Worm (Caenorhabditis elegans) whole organism, midembryonic: ENCODE data around the gene jip-1.

Experiments
- T22C8.4 ChIP-seq: fragments of 200-800 bp; sonication (Bioruptor generic); IDR thresholded peaks from 2 replicates; pipeline ENCODE4 v1.3.6; 2022; ENCODE audit warnings: missing genetic modification characterization, missing compliant biosample characterization
- cog-1 ChIP-seq: sonication (generic microtip); optimal IDR thresholded peaks from 2 replicates; lab custom pipeline; 2016; ENCODE audit warnings: missing genetic modification characterization, missing compliant biosample characterization
- flt-1 ChIP-seq: fragments of 200-800 bp; sonication (Bioruptor generic); IDR thresholded peaks from 2 replicates; pipeline ENCODE4 v1.3.6; 2022; ENCODE audit warnings: missing genetic modification characterization, missing compliant biosample characterization
- klf-2 ChIP-seq: fragments of 200-800 bp; sonication (Bioruptor generic); conservative IDR thresholded peaks from 2 replicates; pipeline ENCODE4 v1.3.6; 2022; ENCODE audit warnings: missing genetic modification reagents, missing genetic modification characterization, missing compliant biosample characterization
- med-1 ChIP-seq: sonication (generic microtip); optimal IDR thresholded peaks from 2 replicates; lab custom pipeline; 2017; ENCODE audit warnings: missing genetic modification characterization, mild to moderate bottlenecking, missing compliant biosample characterization, antibody characterized with exemption, missing genetic modification reagents; ENCODE audit not compliant: insufficient read depth
- ref-1 ChIP-seq: fragments of 200-800 bp; sonication (Bioruptor generic); conservative IDR thresholded peaks from 2 replicates; pipeline ENCODE4 v1.3.6; 2022; ENCODE audit warnings: missing genetic modification reagents, missing genetic modification characterization, missing compliant biosample characterization
- tab-1 ChIP-seq: fragments of 200-800 bp; sonication (Bioruptor generic); IDR thresholded peaks from 2 replicates; pipeline ENCODE4 v1.3.6; 2022; ENCODE audit warnings: missing genetic modification characterization, missing compliant biosample characterization
- ztf-23 ChIP-seq: fragments of 200-800 bp; sonication (Bioruptor generic); IDR thresholded peaks from 2 replicates; pipeline ENCODE4 v1.3.6; 2022; ENCODE audit warnings: missing genetic modification reagents, missing genetic modification characterization, missing compliant biosample characterization
- ztf-29 ChIP-seq: fragments of 200-800 bp; sonication (Bioruptor generic); IDR thresholded peaks from 2 replicates; pipeline ENCODE4 v1.3.6; 2022; ENCODE audit warnings: missing genetic modification reagents, missing genetic modification characterization, missing compliant biosample characterization

jip-1 gene

ce11 chrII:1374889-1375288 is 48.1 kb downstream of the jip-1 start, which contains the start of gene rog-1:
Gene rog-1 (minus strand): TSS chrII:1374989.
- no peak for TF ChIP-seq klf-2 (GFP tag; lab: Robert Waterston, UW)
- TF ChIP-seq med-1 (GFP tag; lab: Kevin White, UChicago) = no peak

ce11 chrII:1375627-1376026 is 48.8 kb downstream of the jip-1 start:
- TF ChIP-seq flt-1 = no peak
- TF ChIP-seq med-1 (GFP tag; lab: Kevin White, UChicago) = no peak
- no peak for TF ChIP-seq ztf-23
- TF ChIP-seq cog-1 (tag; lab: Kevin White, UChicago) = no peak
- no peak for TF ChIP-seq ref-1 (GFP tag; lab: Robert Waterston, UW)
- TF ChIP-seq tab-1 (GFP tag; lab: Robert Waterston, UW) = no peak
- no peak for TF ChIP-seq T22C8.4 (GFP tag; lab: Robert Waterston, UW)
- no peak for TF ChIP-seq klf-2 (GFP tag; lab: Robert Waterston, UW)
- no peak for TF ChIP-seq ztf-29 (GFP tag; lab: Robert Waterston, UW)

ce11 chrII:1376795-1377194 is 50.0 kb downstream of the jip-1 start:
- TF ChIP-seq klf-2 (GFP tag; lab: Robert Waterston, UW) (no peak), tab-1 (GFP tag; lab: Robert Waterston, UW) (no peak), cog-1 (tag; lab: Kevin White, UChicago) (no peak), med-1 (GFP tag; lab: Kevin White, UChicago) (no peak)

ce11 chrII:1378259-1378658 is 51.5 kb downstream of the jip-1 start, which contains the start of gene F54D12.10:
Gene F54D12.10 (minus strand): TSS chrII:1378359.
- TF ChIP-seq flt-1 = no peak
- TF ChIP-seq T22C8.4 (GFP tag; lab: Robert Waterston, UW) = no peak
- TF ChIP-seq klf-2 (GFP tag; lab: Robert Waterston, UW) = no peak
- TF ChIP-seq ref-1 (GFP tag; lab: Robert Waterston, UW) = no peak
- no peak for TF ChIP-seq tab-1 (GFP tag; lab: Robert Waterston, UW)
- TF ChIP-seq med-1 (GFP tag; lab: Kevin White, UChicago) = no peak
- TF ChIP-seq cog-1 (tag; lab: Kevin White, UChicago) = no peak
- no peak for TF ChIP-seq ztf-29 (GFP tag; lab: Robert Waterston, UW)
- TF ChIP-seq ztf-23 = no peak

ce11 chrII:1381618-1382017 is 54.8 kb downstream of the jip-1 start, which contains the start of gene F54D12.9:
Gene F54D12.9 (minus strand): TSS chrII:1381718.
- TF ChIP-seq cog-1 (tag; lab: Kevin White, UChicago) = no peak
- TF ChIP-seq ztf-23 = no peak
- no peak for TF ChIP-seq ref-1 (GFP tag; lab: Robert Waterston, UW)
- no peak for TF ChIP-seq T22C8.4 (GFP tag; lab: Robert Waterston, UW)
- TF ChIP-seq tab-1 (GFP tag; lab: Robert Waterston, UW) = no peak
- TF ChIP-seq ztf-29 (GFP tag; lab: Robert Waterston, UW) = no peak
- no peak for TF ChIP-seq med-1 (GFP tag; lab: Kevin White, UChicago)
- TF ChIP-seq flt-1 = no peak
- no peak for TF ChIP-seq klf-2 (GFP tag; lab: Robert Waterston, UW)

- TF ChIP-seq tab-1 (GFP tag; lab: Robert Waterston, UW) (no peak), flt-1 (no peak), ztf-29 (GFP tag; lab: Robert Waterston, UW) (no peak), cog-1 (tag; lab: Kevin White, UChicago) (no peak), klf-2 (GFP tag; lab: Robert Waterston, UW) (no peak), ref-1 (GFP tag; lab: Robert Waterston, UW) (no peak), ztf-23 (no peak), med-1 (GFP tag; lab: Kevin White, UChicago) (no peak), T22C8.4 (GFP tag; lab: Robert Waterston, UW) (no peak)
Measured at ce11 chrII:1385280-1385679, 58.5 kb downstream of the jip-1 start, which contains the start of gene F54D12.7. Gene F54D12.7 (minus strand): TSS chrII:1385380.

ce11 chrII:1386478-1386877 is 59.7 kb downstream of the jip-1 start, which contains the start of gene aat-7:
Gene aat-7 (plus strand): TSS chrII:1386870.
- no peak for TF ChIP-seq flt-1
- TF ChIP-seq tab-1 (GFP tag; lab: Robert Waterston, UW) = no peak
- no peak for TF ChIP-seq ztf-23
- no peak for TF ChIP-seq ref-1 (GFP tag; lab: Robert Waterston, UW)
- TF ChIP-seq ztf-29 (GFP tag; lab: Robert Waterston, UW) = no peak
- TF ChIP-seq cog-1 (tag; lab: Kevin White, UChicago) = no peak
- TF ChIP-seq med-1 (GFP tag; lab: Kevin White, UChicago) = no peak
- TF ChIP-seq T22C8.4 (GFP tag; lab: Robert Waterston, UW) = no peak
- TF ChIP-seq klf-2 (GFP tag; lab: Robert Waterston, UW) = no peak

- TF ChIP-seq T22C8.4 (GFP tag; lab: Robert Waterston, UW) (no peak), med-1 (GFP tag; lab: Kevin White, UChicago) (no peak), ref-1 (GFP tag; lab: Robert Waterston, UW) (no peak), flt-1 (no peak), klf-2 (GFP tag; lab: Robert Waterston, UW) (no peak), tab-1 (GFP tag; lab: Robert Waterston, UW) (no peak), cog-1 (tag; lab: Kevin White, UChicago) (no peak), ztf-23 (no peak)
Measured at ce11 chrII:1397703-1398102, 70.9 kb downstream of the jip-1 start, which contains the start of gene F54D12.8. Gene F54D12.8 (minus strand): TSS chrII:1398038.

ce11 chrII:1398396-1398795 is 71.6 kb downstream of the jip-1 start, which contains the start of gene F54D12.2:
Gene F54D12.2 (plus strand): TSS chrII:1398696.
- TF ChIP-seq cog-1 (tag; lab: Kevin White, UChicago) (no peak), T22C8.4 (GFP tag; lab: Robert Waterston, UW) (no peak), ztf-23 (no peak), tab-1 (GFP tag; lab: Robert Waterston, UW) (no peak), flt-1 (no peak), med-1 (GFP tag; lab: Kevin White, UChicago) (no peak), klf-2 (GFP tag; lab: Robert Waterston, UW) (no peak), ref-1 (GFP tag; lab: Robert Waterston, UW) (no peak), ztf-29 (GFP tag; lab: Robert Waterston, UW) (no peak)
